Fruit fly (Drosophila melanogaster) whole organism: ENCODE results near the gene anox.

Experiments used
- CG8478 ChIP-seq: fragments of >200 bp; optimal IDR thresholded peaks from 2 replicates; lab custom pipeline; 2018; ENCODE audit warnings: inconsistent platforms
- usp ChIP-seq: fragments of >200 bp; optimal IDR thresholded peaks from 2 replicates; lab custom pipeline; 2017; ENCODE audit warnings: missing biosample characterization, missing genetic modification characterization, mixed read lengths

dm6 chrX:21323933-21324688 lies 5.0 kb upstream of the anox start, which contains the start of the genes Dd and CG1486:
- TF ChIP-seq CG8478 (lab: Kevin White, UChicago) (no peak), usp (GFP tag; lab: Kevin White, UChicago) (no peak)
